Fruit fly (Drosophila melanogaster): ENCODE measurements around the gene Cyp4c3.

- TF ChIP-seq ttk (optimal IDR thresholded peaks at IDR 0.05) (no peak), insv (optimal IDR thresholded peaks at IDR 0.05) (no peak), psq (optimal IDR thresholded peaks at IDR 0.05) (no peak), h (optimal IDR thresholded peaks at IDR 0.05) (no peak), Sin3A (optimal IDR thresholded peaks at IDR 0.05) (no peak), Myc (optimal IDR thresholded peaks at IDR 0.05) (no peak)
Measured at dm6 chr3R:30946352-30946751, 52.5 kb downstream of the Cyp4c3 start.
